Fruit fly (Drosophila melanogaster): Measurements from ENCODE around the gene Try29F.

Gene Try29F

DNA sequence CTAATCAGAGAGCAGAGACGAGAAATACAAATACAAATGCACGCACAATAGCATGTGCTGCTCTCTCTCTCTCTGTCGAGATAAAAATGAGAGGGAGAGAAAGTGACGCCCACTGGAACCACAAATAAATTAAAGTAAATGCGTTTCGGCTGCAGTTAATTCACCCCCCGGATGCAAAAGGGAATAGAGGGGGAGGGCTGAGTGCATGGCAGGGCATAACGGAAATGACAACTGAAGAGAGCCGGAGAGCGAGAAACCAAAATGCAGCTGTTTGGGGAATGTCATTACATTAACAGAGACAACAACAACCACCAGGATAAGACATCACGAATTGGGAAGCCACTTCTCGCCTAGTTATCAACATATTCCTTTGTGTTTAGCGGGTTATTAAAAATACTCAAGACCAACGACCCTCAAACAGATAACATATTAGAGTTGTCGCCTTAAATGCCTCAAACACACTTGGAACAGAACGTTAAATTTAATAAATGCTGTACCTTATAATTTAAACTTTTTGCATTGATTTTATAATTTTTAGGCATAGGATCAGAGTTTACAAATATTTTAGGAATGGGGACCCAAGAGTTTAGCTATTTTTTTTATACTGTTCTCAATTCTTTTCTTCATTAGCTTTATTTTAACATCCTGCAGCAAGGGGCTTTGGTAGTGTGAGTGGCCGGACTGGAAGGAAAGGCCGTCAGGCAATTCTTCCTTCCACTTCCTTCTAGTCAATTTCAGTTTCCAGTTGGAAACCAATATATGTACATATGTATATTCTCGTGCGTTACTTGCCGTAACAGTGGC, 48.2 kb upstream of the Try29F start (continued):
- peak; percentile 89 for TF ChIP-seq svp (GFP tag)
- TF ChIP-seq topi (GFP tag; optimal IDR thresholded peaks at IDR 0.05) = peak; percentile 84
- TF ChIP-seq Gug (GFP tag; IDR thresholded peaks at IDR 0.05) = 0 out of 2 replicates have a peak, but pooled peaks have one; percentile 11
- TF ChIP-seq esn (GFP tag; optimal IDR thresholded peaks at IDR 0.05) = peak; percentile 86
- peak; percentile 78 for TF ChIP-seq Sox14 (GFP tag; optimal IDR thresholded peaks at IDR 0.05)
- TF ChIP-seq CG1621 (tag; optimal IDR thresholded peaks at IDR 0.05) = no peak
- TF ChIP-seq CG6792 (GFP tag; optimal IDR thresholded peaks at IDR 0.05) = peak; percentile 67
- TF ChIP-seq spab (GFP tag; optimal IDR thresholded peaks at IDR 0.05) = peak; percentile 65
- peak; percentile 37 for TF ChIP-seq CG11762 (GFP tag; optimal IDR thresholded peaks at IDR 0.05; ENCODE audit: insufficient read depth)
- TF ChIP-seq CG32006 (GFP tag; optimal IDR thresholded peaks at IDR 0.05) = peak; percentile 65
- TF ChIP-seq CG6276 (GFP tag; optimal IDR thresholded peaks at IDR 0.05) = no peak
- TF ChIP-seq Smox (GFP tag; optimal IDR thresholded peaks at IDR 0.05) = peak; percentile 67
- TF ChIP-seq Hr4 (GFP tag; optimal IDR thresholded peaks at IDR 0.05) = peak; percentile 30
- peak; percentile 50 for TF ChIP-seq Sox15 (GFP tag; optimal IDR thresholded peaks at IDR 0.05)
- TF ChIP-seq CG6808 (GFP tag; optimal IDR thresholded peaks at IDR 0.05) = peak; percentile 67
- TF ChIP-seq CG6163 (GFP tag; IDR thresholded peaks at IDR 0.05) = 0 out of 3 replicates have a peak, but pooled peaks have one; percentile 52
- TF ChIP-seq CG16779 (tag; optimal IDR thresholded peaks at IDR 0.05) = no peak
- peak; percentile 64 for TF ChIP-seq Ets21C (GFP tag; optimal IDR thresholded peaks at IDR 0.05)
- TF ChIP-seq CG3919 (GFP tag; optimal IDR thresholded peaks at IDR 0.05) = peak; percentile 73
- peak; percentile 18; the same call in 1 of the 2 replicates for TF ChIP-seq CG15336 (GFP tag; IDR thresholded peaks at IDR 0.05)
- TF ChIP-seq vri (GFP tag; optimal IDR thresholded peaks at IDR 0.05) = peak; percentile 80
- peak; percentile 64 for TF ChIP-seq OdsH (GFP tag; optimal IDR thresholded peaks at IDR 0.05)
- TF ChIP-seq Eip75B (GFP tag; optimal IDR thresholded peaks at IDR 0.05) = peak; percentile 62
- TF ChIP-seq Ets96B (tag; optimal IDR thresholded peaks at IDR 0.05) = peak; percentile 48

DNA sequence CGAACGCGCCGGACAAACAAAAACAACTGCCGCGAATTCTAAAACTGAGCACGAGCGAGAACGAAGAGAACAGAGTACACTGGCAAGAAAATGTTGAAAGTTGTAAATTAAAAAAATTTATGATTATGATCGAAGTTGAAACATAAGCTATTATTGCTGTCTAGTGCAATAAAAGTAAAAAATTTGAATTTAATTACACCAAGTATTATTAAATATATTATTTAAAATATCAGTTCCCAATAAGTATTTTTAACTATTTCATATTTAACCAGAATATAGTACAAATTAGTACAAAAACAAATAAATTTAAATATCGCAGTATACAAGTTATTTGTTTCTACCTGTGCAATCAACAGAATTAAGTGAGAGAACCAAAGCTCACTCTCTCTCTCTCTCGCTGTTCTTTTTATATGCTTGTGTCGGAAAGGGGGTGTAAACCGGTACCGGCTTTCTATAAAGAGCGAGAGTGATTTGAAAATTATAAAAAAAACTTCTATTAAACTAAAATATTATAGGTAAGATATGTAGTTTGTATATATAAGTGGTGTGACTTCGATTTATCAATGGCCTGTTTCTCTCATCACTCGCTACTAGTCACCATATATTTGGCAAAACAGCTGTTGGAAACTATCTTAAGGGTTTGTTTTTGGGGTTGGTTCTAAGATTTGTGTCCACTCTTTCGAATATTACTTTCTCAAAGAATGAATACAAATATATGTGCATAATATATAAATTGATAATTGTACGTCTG, 47.0 kb upstream of the Try29F start, which contains the start of gene C1GalTA:
Gene C1GalTA (minus strand): TSS at position 33 of the 751 bp plus-strand sequence.
- TF ChIP-seq CG6276 (GFP tag; optimal IDR thresholded peaks at IDR 0.05) (peak; percentile 96), CG9139 (GFP tag; optimal IDR thresholded peaks at IDR 0.05) (peak; percentile 97), Lpt (GFP tag; optimal IDR thresholded peaks at IDR 0.05) (peak; percentile 95), Ets96B (tag; optimal IDR thresholded peaks at IDR 0.05) (peak; percentile 99), Eip93F (GFP tag; optimal IDR thresholded peaks at IDR 0.05) (peak; percentile 73), eg (GFP tag; IDR thresholded peaks at IDR 0.05) (peak; percentile 97), CG11294 (GFP tag; IDR thresholded peaks at IDR 0.05) (peak; percentile 96), topi (GFP tag; optimal IDR thresholded peaks at IDR 0.05) (peak; percentile 88), CG6808 (GFP tag; optimal IDR thresholded peaks at IDR 0.05) (peak; percentile 97), CG32006 (GFP tag; optimal IDR thresholded peaks at IDR 0.05) (peak; percentile 97), Hr39 (GFP tag; optimal IDR thresholded peaks at IDR 0.05) (peak; percentile 71), vri (GFP tag; optimal IDR thresholded peaks at IDR 0.05) (peak; percentile 80), spab (GFP tag; optimal IDR thresholded peaks at IDR 0.05) (peak; percentile 98), Hr4 (GFP tag; optimal IDR thresholded peaks at IDR 0.05) (peak; percentile 75), OdsH (GFP tag; optimal IDR thresholded peaks at IDR 0.05) (peak; percentile 96), pdm3 (GFP tag; optimal IDR thresholded peaks at IDR 0.05) (peak; percentile 83), CG11762 (GFP tag; optimal IDR thresholded peaks at IDR 0.05; ENCODE audit: insufficient read depth) (peak; percentile 96), Hr38 (GFP tag; optimal IDR thresholded peaks at IDR 0.05) (no peak), dsx (GFP tag; optimal IDR thresholded peaks at IDR 0.05; ENCODE audit: poor library complexity, severe bottlenecking) (peak; percentile 99), Eip75B (GFP tag; optimal IDR thresholded peaks at IDR 0.05) (peak; percentile 86), Gug (GFP tag; IDR thresholded peaks at IDR 0.05) (peak; percentile 96), net (GFP tag; optimal IDR thresholded peaks at IDR 0.05) (peak; percentile 92), fd85E (GFP tag; optimal IDR thresholded peaks at IDR 0.05) (peak; percentile 77), CG8319 (GFP tag; optimal IDR thresholded peaks at IDR 0.05) (peak; percentile 87), cyc (GFP tag; optimal IDR thresholded peaks at IDR 0.05) (peak; percentile 89), Ets21C (GFP tag; optimal IDR thresholded peaks at IDR 0.05) (peak; percentile 75), CG3919 (GFP tag; optimal IDR thresholded peaks at IDR 0.05) (peak; percentile 97), ss (GFP tag; optimal IDR thresholded peaks at IDR 0.05) (peak; percentile 98 to 99), CG1621 (tag; optimal IDR thresholded peaks at IDR 0.05) (peak; percentile 90), svp (GFP tag) (peak; percentile 96), CG16779 (tag; optimal IDR thresholded peaks at IDR 0.05) (peak; percentile 96), salr (GFP tag; optimal IDR thresholded peaks at IDR 0.05) (peak; percentile 77 to 98), Sox102F (GFP tag; optimal IDR thresholded peaks at IDR 0.05) (peak; percentile 85), CG4318 (GFP tag; optimal IDR thresholded peaks at IDR 0.05) (peak; percentile 90), esn (GFP tag; optimal IDR thresholded peaks at IDR 0.05) (peak; percentile 96), CG11902 (GFP tag; optimal IDR thresholded peaks at IDR 0.05) (peak; percentile 82), CG6163 (GFP tag; IDR thresholded peaks at IDR 0.05) (peak; percentile 97), CG34406 (GFP tag; optimal IDR thresholded peaks at IDR 0.05) (peak; percentile 98)
